Fruit fly (Drosophila melanogaster) whole organism, prepupa: ENCODE data around the gene CG33796.

Experiments used
- Blimp-1 ChIP-seq: fragments of 200-800 bp; sonication (Bioruptor generic); optimal IDR thresholded peaks from 3 replicates; lab custom pipeline; 2017; ENCODE audit warnings: missing biosample characterization, missing genetic modification characterization, mild to moderate bottlenecking, moderate library complexity, missing genetic modification reagents
- CG10631 ChIP-seq: fragments of 200-800 bp; sonication (Bioruptor generic); optimal IDR thresholded peaks from 2 replicates; lab custom pipeline; 2016; ENCODE audit warnings: missing biosample characterization, missing genetic modification characterization
- CG10669 ChIP-seq: fragments of 200-800 bp; sonication (Bioruptor generic); optimal IDR thresholded peaks from 3 replicates; lab custom pipeline; 2018; ENCODE audit warnings: missing biosample characterization, mild to moderate bottlenecking, missing genetic modification characterization, moderate library complexity
- CG11902 ChIP-seq: fragments of 200-800 bp; sonication (Bioruptor generic); optimal IDR thresholded peaks from 3 replicates; lab custom pipeline; 2016; ENCODE audit warnings: missing biosample characterization, missing genetic modification characterization
- CG1621 ChIP-seq: fragments of 200-800 bp; sonication (Bioruptor generic); optimal IDR thresholded peaks from 3 replicates; lab custom pipeline; 2018; ENCODE audit warnings: missing biosample characterization, mild to moderate bottlenecking, missing genetic modification characterization
- CG16779 ChIP-seq: fragments of 200-800 bp; sonication (Bioruptor generic); optimal IDR thresholded peaks from 3 replicates; lab custom pipeline; 2017; ENCODE audit warnings: missing biosample characterization, mild to moderate bottlenecking, missing genetic modification characterization
- CG31627 ChIP-seq: fragments of 200-800 bp; sonication (Bioruptor generic); optimal IDR thresholded peaks from 3 replicates; lab custom pipeline; 2016; ENCODE audit warnings: missing biosample characterization, missing genetic modification characterization
- CG32006 ChIP-seq: fragments of 200-800 bp; sonication (Bioruptor generic); optimal IDR thresholded peaks from 3 replicates; lab custom pipeline; 2017; ENCODE audit warnings: missing biosample characterization, mild to moderate bottlenecking, missing genetic modification characterization
- CG34406 ChIP-seq: fragments of 200-800 bp; sonication (Bioruptor generic); optimal IDR thresholded peaks from 3 replicates; lab custom pipeline; 2016; ENCODE audit warnings: missing biosample characterization, missing genetic modification characterization
- CG4318 ChIP-seq: fragments of 200-800 bp; sonication (Bioruptor generic); optimal IDR thresholded peaks from 3 replicates; lab custom pipeline; 2017; ENCODE audit warnings: missing biosample characterization, mild to moderate bottlenecking, missing genetic modification characterization
- CG6163 ChIP-seq: fragments of 200-800 bp; sonication (Bioruptor generic); IDR thresholded peaks from 3 replicates; pipeline ENCODE4 v1.3.6; 2022; ENCODE audit warnings: missing biosample characterization, missing genetic modification characterization
- CG6276 ChIP-seq: fragments of 200-800 bp; sonication (Bioruptor generic); optimal IDR thresholded peaks from 2 replicates; lab custom pipeline; 2017; ENCODE audit warnings: missing biosample characterization, mild to moderate bottlenecking, missing genetic modification characterization
- CG6808 ChIP-seq: fragments of 200-800 bp; sonication (Bioruptor generic); optimal IDR thresholded peaks from 3 replicates; lab custom pipeline; 2017; ENCODE audit warnings: missing biosample characterization, missing genetic modification characterization, mild to moderate bottlenecking, moderate library complexity, missing genetic modification reagents
- CG7368 ChIP-seq: fragments of 200-800 bp; sonication (Bioruptor generic); optimal IDR thresholded peaks from 3 replicates; lab custom pipeline; 2016; ENCODE audit warnings: missing biosample characterization, missing genetic modification characterization
- CG8319 ChIP-seq: fragments of 200-800 bp; sonication (Bioruptor generic); optimal IDR thresholded peaks from 3 replicates; lab custom pipeline; 2016; ENCODE audit warnings: missing biosample characterization, missing genetic modification characterization
- CG9139 ChIP-seq: fragments of 200-800 bp; sonication (Bioruptor generic); optimal IDR thresholded peaks from 3 replicates; lab custom pipeline; 2017; ENCODE audit warnings: missing biosample characterization, mild to moderate bottlenecking, missing genetic modification characterization
- Eip75B ChIP-seq: fragments of 200-800 bp; sonication (Bioruptor generic); optimal IDR thresholded peaks from 3 replicates; lab custom pipeline; 2016; ENCODE audit warnings: missing biosample characterization, missing genetic modification characterization
- Eip78C ChIP-seq: fragments of 200-800 bp; sonication (Bioruptor generic); peaks from one replicate; lab custom pipeline; 2016; ENCODE audit warnings: missing biosample characterization, missing genetic modification characterization
- Eip93F ChIP-seq: fragments of 200-800 bp; sonication (Bioruptor generic); optimal IDR thresholded peaks from 2 replicates; lab custom pipeline; 2016; ENCODE audit warnings: missing biosample characterization, mild to moderate bottlenecking, missing genetic modification characterization
- Ets21C ChIP-seq: fragments of 200-800 bp; sonication (Bioruptor generic); optimal IDR thresholded peaks from 3 replicates; lab custom pipeline; 2016; ENCODE audit warnings: missing biosample characterization, missing genetic modification characterization
- Ets96B ChIP-seq: fragments of 200-800 bp; optimal IDR thresholded peaks from 2 replicates; lab custom pipeline; 2019; ENCODE audit warnings: missing biosample characterization, mild to moderate bottlenecking, missing genetic modification characterization, moderate library complexity
- Gug ChIP-seq: fragments of 200-800 bp; sonication (Bioruptor generic); IDR thresholded peaks from 2 replicates; pipeline ENCODE4 v1.3.6; 2022; ENCODE audit warnings: missing biosample characterization, missing genetic modification characterization
- Hr39 ChIP-seq: fragments of 200-800 bp; sonication (Bioruptor generic); optimal IDR thresholded peaks from 2 replicates; lab custom pipeline; 2016; ENCODE audit warnings: missing biosample characterization, missing genetic modification characterization
- Hr4 ChIP-seq: fragments of 200-800 bp; sonication (Bioruptor generic); optimal IDR thresholded peaks from 3 replicates; lab custom pipeline; 2016; ENCODE audit warnings: missing biosample characterization, missing genetic modification characterization
- Lpt ChIP-seq: fragments of 200-800 bp; sonication (Bioruptor generic); optimal IDR thresholded peaks from 3 replicates; lab custom pipeline; 2016; ENCODE audit warnings: missing biosample characterization, missing genetic modification characterization
- Met ChIP-seq: fragments of 200-800 bp; sonication (Bioruptor generic); optimal IDR thresholded peaks from 3 replicates; lab custom pipeline; 2016; ENCODE audit warnings: missing biosample characterization, missing genetic modification characterization
- OdsH ChIP-seq: fragments of 200-800 bp; sonication (Bioruptor generic); optimal IDR thresholded peaks from 3 replicates; lab custom pipeline; 2016; ENCODE audit warnings: missing biosample characterization, missing genetic modification characterization
- Smox ChIP-seq: fragments of 200-800 bp; sonication (Bioruptor generic); optimal IDR thresholded peaks from 3 replicates; lab custom pipeline; 2016; ENCODE audit warnings: missing biosample characterization, missing genetic modification characterization
- Sox14 ChIP-seq: fragments of 200-800 bp; sonication (Bioruptor generic); optimal IDR thresholded peaks from 3 replicates; lab custom pipeline; 2016; ENCODE audit warnings: missing biosample characterization, missing genetic modification characterization
- Sox15 ChIP-seq: fragments of 200-800 bp; sonication (Bioruptor generic); optimal IDR thresholded peaks from 3 replicates; lab custom pipeline; 2016; ENCODE audit warnings: missing biosample characterization, missing genetic modification characterization
- acj6 ChIP-seq: fragments of 200-800 bp; sonication (Bioruptor generic); optimal IDR thresholded peaks from 3 replicates; lab custom pipeline; 2016; ENCODE audit warnings: missing biosample characterization, missing genetic modification characterization
- dac ChIP-seq: fragments of 200-800 bp; sonication (Bioruptor generic); optimal IDR thresholded peaks from 2 replicates; lab custom pipeline; 2017; ENCODE audit warnings: missing biosample characterization, mild to moderate bottlenecking, missing genetic modification characterization
- dsx ChIP-seq: fragments of 200-800 bp; optimal IDR thresholded peaks from 3 replicates; lab custom pipeline; 2019; ENCODE audit warnings: missing biosample characterization, mild to moderate bottlenecking, missing genetic modification characterization, moderate library complexity; ENCODE audit not compliant: poor library complexity, severe bottlenecking
- esn ChIP-seq: fragments of 200-800 bp; sonication (Bioruptor generic); optimal IDR thresholded peaks from 2 replicates; lab custom pipeline; 2016; ENCODE audit warnings: missing biosample characterization, mild to moderate bottlenecking, missing genetic modification characterization, moderate library complexity
- fd59A ChIP-seq: fragments of 200-800 bp; sonication (Bioruptor generic); optimal IDR thresholded peaks from 2 replicates; lab custom pipeline; 2017; ENCODE audit warnings: missing biosample characterization, mild to moderate bottlenecking, missing genetic modification characterization, missing genetic modification reagents
- fd85E ChIP-seq: fragments of 200-800 bp; sonication (Bioruptor generic); optimal IDR thresholded peaks from 3 replicates; lab custom pipeline; 2016; ENCODE audit warnings: missing biosample characterization, missing genetic modification characterization
- fkh ChIP-seq: fragments of 200-800 bp; sonication (Bioruptor generic); optimal IDR thresholded peaks from 3 replicates; lab custom pipeline; 2017; ENCODE audit warnings: missing biosample characterization, mild to moderate bottlenecking, missing genetic modification characterization, moderate library complexity
- lz ChIP-seq: fragments of 200-800 bp; sonication (Bioruptor generic); optimal IDR thresholded peaks from 3 replicates; lab custom pipeline; 2016; ENCODE audit warnings: missing biosample characterization, missing genetic modification characterization
- pdm3 ChIP-seq: fragments of 200-800 bp; sonication (Bioruptor generic); optimal IDR thresholded peaks from 3 replicates; lab custom pipeline; 2016; ENCODE audit warnings: missing biosample characterization, missing genetic modification characterization
- salr ChIP-seq, 2 experiments: fragments of 200-800 bp; sonication (Bioruptor generic); optimal IDR thresholded peaks; 3 replicates each; lab custom pipeline; 2016 to 2018; ENCODE audit warnings: missing biosample characterization in 2 of 2, missing genetic modification characterization in 2 of 2, mild to moderate bottlenecking in 1 of 2
- spab ChIP-seq: fragments of 200-800 bp; sonication (Bioruptor generic); optimal IDR thresholded peaks from 2 replicates; lab custom pipeline; 2017; ENCODE audit warnings: missing biosample characterization, mild to moderate bottlenecking, missing genetic modification characterization, missing genetic modification reagents
- ss ChIP-seq, 2 experiments: fragments of 200-800 bp; sonication (Bioruptor generic); optimal IDR thresholded peaks; 2 replicates in 1 of 2; 3 replicates in 1 of 2; lab custom pipeline; 2017 to 2018; ENCODE audit warnings: mild to moderate bottlenecking in 2 of 2, missing biosample characterization in 2 of 2, missing genetic modification characterization in 2 of 2, moderate library complexity in 1 of 2
- topi ChIP-seq: fragments of 200-800 bp; sonication (Bioruptor generic); optimal IDR thresholded peaks from 3 replicates; lab custom pipeline; 2016; ENCODE audit warnings: missing biosample characterization, missing genetic modification characterization

CG33796 gene

DNA sequence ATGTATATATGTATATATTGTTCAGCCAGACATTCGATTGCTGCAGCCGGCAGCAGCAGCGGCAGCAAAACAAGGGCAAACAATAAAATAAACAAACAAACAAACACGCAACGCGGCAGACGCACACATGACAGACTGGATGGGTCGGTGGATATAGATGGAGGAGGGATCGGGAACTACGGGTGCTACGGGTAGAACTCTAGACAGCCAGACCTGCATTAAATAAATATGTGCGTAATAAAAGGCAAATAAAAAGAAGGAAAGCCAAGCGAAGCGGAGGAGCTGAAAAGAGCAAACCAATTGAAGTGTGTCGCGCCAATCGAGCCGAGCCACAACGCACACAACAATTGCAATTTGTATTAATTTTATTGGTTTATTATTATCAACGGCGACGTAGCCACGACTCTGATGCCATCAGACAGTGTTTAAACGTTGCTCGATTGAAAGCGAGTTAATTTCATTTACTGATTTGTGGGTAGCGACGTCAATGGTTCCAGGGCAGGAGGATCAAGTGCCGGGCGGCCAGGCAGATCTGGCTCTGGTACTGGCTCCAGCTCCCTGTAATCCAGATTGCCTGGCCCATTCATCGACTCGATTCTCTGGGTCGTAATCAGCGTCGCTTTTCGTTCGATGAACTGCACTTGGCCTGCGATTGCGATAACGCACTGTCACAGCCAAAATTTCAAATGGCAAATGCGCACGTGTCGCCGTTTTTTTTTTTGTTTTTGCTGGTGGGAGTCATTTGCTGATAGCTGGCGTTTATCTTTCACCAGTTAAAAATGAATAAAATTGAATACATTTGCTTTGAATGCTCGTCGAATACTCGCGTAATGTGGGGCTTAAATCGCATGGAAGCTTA lies 24.2 kb upstream of the CG33796 start (continued):
- TF ChIP-seq CG1621 (tag; lab: Kevin White, UChicago) (peak; percentile 81), CG7368 (GFP tag; lab: Kevin White, UChicago) (peak; percentile 67), Gug (GFP tag; lab: Robert Waterston, UW) (peak; percentile 59), CG16779 (tag; lab: Kevin White, UChicago) (peak; percentile 47), CG6276 (GFP tag; lab: Kevin White, UChicago) (peak; percentile 81), Blimp-1 (GFP tag; lab: Kevin White, UChicago) (peak; percentile 37), Eip75B (peak; percentile 75), CG8319 (GFP tag; lab: Kevin White, UChicago) (peak; percentile 55), spab (GFP tag; lab: Kevin White, UChicago) (peak; percentile 75), Met (peak; percentile 38), Sox15 (GFP tag; lab: Kevin White, UChicago) (no peak), CG6808 (GFP tag; lab: Kevin White, UChicago) (peak; percentile 73), CG10631 (GFP tag; lab: Kevin White, UChicago) (peak; percentile 53), Ets96B (tag; lab: Kevin White, UChicago) (peak; percentile 65), CG34406 (peak; percentile 73), ss (GFP tag; optimal IDR thresholded peaks at IDR 0.05; lab: Kevin White, UChicago) (peak; percentile 88 to 94), fd59A (peak; percentile 42), Eip93F (GFP tag; lab: Kevin White, UChicago) (peak; percentile 82), CG11902 (GFP tag; lab: Kevin White, UChicago) (no peak), fkh (GFP tag; lab: Kevin White, UChicago) (peak; percentile 53), dac (GFP tag; lab: Kevin White, UChicago) (no peak), fd85E (GFP tag; lab: Kevin White, UChicago) (peak; percentile 45), Smox (GFP tag; lab: Kevin White, UChicago) (peak; percentile 39), OdsH (GFP tag; lab: Kevin White, UChicago) (peak; percentile 46), salr (GFP tag; optimal IDR thresholded peaks at IDR 0.05; lab: Kevin White, UChicago) (peak; percentile 27 to 71)

DNA sequence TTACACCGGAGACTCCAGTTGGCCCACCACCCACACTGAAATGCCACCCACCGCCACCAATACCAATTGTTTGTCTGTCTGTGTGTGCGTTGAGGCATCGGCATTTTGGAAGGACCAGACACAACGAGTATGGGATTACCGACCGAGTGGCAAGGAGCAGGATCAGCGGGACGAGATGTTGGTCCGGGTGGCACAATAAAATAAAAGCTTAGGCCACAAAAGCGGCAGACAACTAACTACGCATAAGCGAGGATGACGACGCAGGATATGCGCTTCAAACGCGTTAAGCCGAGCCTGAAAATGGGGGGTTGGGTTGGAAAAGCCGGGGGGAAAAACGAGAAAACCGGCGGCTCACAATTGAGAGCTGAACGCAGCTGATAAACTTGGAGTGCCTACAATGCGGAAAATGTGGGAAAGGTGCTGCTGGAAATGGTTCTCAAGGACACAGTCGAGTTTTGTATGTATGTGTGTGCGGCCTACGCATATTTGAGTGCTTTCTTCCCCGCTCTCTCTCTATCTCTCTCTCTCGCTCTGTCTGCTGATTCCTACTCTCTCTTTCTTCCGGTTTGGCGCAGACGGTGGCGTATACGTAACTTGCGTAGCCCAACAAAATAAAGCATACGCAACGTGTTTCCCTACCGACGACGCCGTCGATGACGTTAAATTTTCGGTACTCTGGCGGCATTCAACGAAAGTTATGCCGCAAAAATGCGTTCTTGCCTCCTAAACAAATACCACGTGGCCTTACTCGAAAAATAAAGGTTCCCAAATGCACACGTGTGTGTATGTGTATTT lies 22.9 kb upstream of the CG33796 start:
- TF ChIP-seq CG4318 (GFP tag; lab: Kevin White, UChicago) (no peak), Ets21C (no peak), fd59A (no peak), Eip75B (no peak), Hr39 (GFP tag; lab: Kevin White, UChicago) (no peak), Met (no peak), CG9139 (GFP tag; lab: Kevin White, UChicago) (no peak), Hr4 (GFP tag; lab: Kevin White, UChicago) (no peak), Lpt (GFP tag; lab: Kevin White, UChicago) (no peak), Sox15 (GFP tag; lab: Kevin White, UChicago) (no peak), topi (GFP tag; lab: Kevin White, UChicago) (no peak), CG16779 (tag; lab: Kevin White, UChicago) (no peak), spab (GFP tag; lab: Kevin White, UChicago) (no peak), CG32006 (GFP tag; lab: Kevin White, UChicago) (no peak)
- TF ChIP-seq, all 60 proteins: peak for 0

DNA sequence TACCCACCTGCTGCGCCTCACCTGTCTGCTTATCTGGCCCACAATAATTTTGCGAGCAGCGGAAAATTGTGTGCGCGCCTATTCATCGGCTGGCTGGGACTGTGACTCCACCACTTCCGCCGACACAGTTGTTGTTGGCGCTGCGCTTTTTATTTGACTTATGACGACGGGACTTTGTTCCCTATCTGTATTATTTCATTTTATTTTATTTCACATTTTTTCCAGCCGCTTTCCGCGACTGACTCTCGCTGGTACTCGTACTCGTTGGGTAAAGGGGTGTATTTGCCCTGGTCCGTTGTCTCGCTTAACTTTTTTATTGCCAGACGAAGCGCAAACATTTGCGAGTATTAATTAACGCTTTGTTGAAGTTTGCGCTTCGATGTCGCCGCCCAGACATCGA lies 21.0 kb upstream of the CG33796 start:
- TF ChIP-seq pdm3 = no peak
- TF ChIP-seq Eip78C = peak; percentile 85
- TF ChIP-seq CG6808 (GFP tag; lab: Kevin White, UChicago) = peak; percentile 56
- no peak for TF ChIP-seq Smox (GFP tag; lab: Kevin White, UChicago)
- TF ChIP-seq CG10669 (GFP tag; lab: Kevin White, UChicago) = peak; percentile 31
- TF ChIP-seq dac (GFP tag; lab: Kevin White, UChicago) = no peak
- no peak for TF ChIP-seq salr (GFP tag; optimal IDR thresholded peaks at IDR 0.05; lab: Kevin White, UChicago)
- peak; percentile 7 for TF ChIP-seq Eip75B
- peak; percentile 15 for TF ChIP-seq Sox14 (GFP tag; lab: Kevin White, UChicago)
- TF ChIP-seq CG6163 (GFP tag; lab: Robert Waterston, UW) = no peak; the same call in 1 of the 3 replicates
- peak; percentile 61 for TF ChIP-seq CG9139 (GFP tag; lab: Kevin White, UChicago)
- TF ChIP-seq lz (GFP tag; lab: Kevin White, UChicago) = no peak
- TF ChIP-seq Ets96B (tag; lab: Kevin White, UChicago) = no peak
- TF ChIP-seq dsx (GFP tag; lab: Kevin White, UChicago) = no peak
- no peak for TF ChIP-seq CG8319 (GFP tag; lab: Kevin White, UChicago)
- peak; percentile 17 for TF ChIP-seq CG6276 (GFP tag; lab: Kevin White, UChicago)
- no peak for TF ChIP-seq esn (GFP tag; lab: Kevin White, UChicago)
- TF ChIP-seq CG31627 (GFP tag; lab: Kevin White, UChicago) = no peak
- no peak for TF ChIP-seq acj6 (GFP tag; lab: Kevin White, UChicago)
